Fruit fly (Drosophila melanogaster) whole organism, embryonic: Measurements from ENCODE around the gene MED28.

Experiments
- Abd-B ChIP-seq: fragments of 200-800 bp; sonication (Bioruptor generic); optimal IDR thresholded peaks from 2 replicates; lab custom pipeline; 2018; ENCODE audit warnings: missing biosample characterization, mild to moderate bottlenecking, missing genetic modification characterization, moderate library complexity
- Aef1 ChIP-seq: fragments of 200-800 bp; sonication (Bioruptor generic); IDR thresholded peaks from 3 replicates; pipeline ENCODE4 v1.3.6; 2022; ENCODE audit warnings: missing biosample characterization, missing genetic modification characterization
- Asciz ChIP-seq: fragments of 200-800 bp; sonication (Bioruptor generic); optimal IDR thresholded peaks from 2 replicates; lab custom pipeline; 2017; ENCODE audit warnings: missing biosample characterization, mild to moderate bottlenecking, missing genetic modification characterization, missing genetic modification reagents
- Bgb ChIP-seq: fragments of 200-800 bp; sonication (Bioruptor generic); IDR thresholded peaks from 2 replicates; pipeline ENCODE4 v1.3.6; 2022; ENCODE audit warnings: missing biosample characterization, missing genetic modification characterization; ENCODE audit not compliant: partially characterized antibody
- CG1024 ChIP-seq: fragments of 200-800 bp; sonication (Bioruptor generic); IDR thresholded peaks from 2 replicates; pipeline ENCODE4 v1.3.6; 2022; ENCODE audit warnings: missing biosample characterization, missing genetic modification characterization
- CG10366 ChIP-seq: fragments of 200-800 bp; sonication (Bioruptor generic); IDR thresholded peaks from 2 replicates; pipeline ENCODE4 v1.3.6; 2022; ENCODE audit warnings: missing biosample characterization, missing genetic modification characterization
- CG10462 ChIP-seq: fragments of 200-800 bp; sonication (Bioruptor generic); optimal IDR thresholded peaks from 2 replicates; lab custom pipeline; 2016; ENCODE audit warnings: missing biosample characterization, missing genetic modification characterization
- CG11695 ChIP-seq: fragments of 200-800 bp; sonication (Bioruptor generic); IDR thresholded peaks from 3 replicates; pipeline ENCODE4 v1.3.6; 2022; ENCODE audit warnings: missing biosample characterization, missing genetic modification characterization
- CG11723 ChIP-seq: fragments of 200-800 bp; sonication (Bioruptor generic); optimal IDR thresholded peaks from 2 replicates; lab custom pipeline; 2017; ENCODE audit warnings: missing biosample characterization, mild to moderate bottlenecking, missing genetic modification characterization
- CG16815 ChIP-seq: fragments of 200-800 bp; sonication (Bioruptor generic); optimal IDR thresholded peaks from 3 replicates; lab custom pipeline; 2017; ENCODE audit warnings: missing biosample characterization, mild to moderate bottlenecking, missing genetic modification characterization
- CG17328 ChIP-seq: fragments of 200-800 bp; sonication (Bioruptor generic); IDR thresholded peaks from 2 replicates; pipeline ENCODE4 v1.3.6; 2022; ENCODE audit warnings: missing biosample characterization, missing genetic modification characterization
- CG17802 ChIP-seq: fragments of 200-800 bp; sonication (Bioruptor generic); optimal IDR thresholded peaks from 2 replicates; lab custom pipeline; 2018; ENCODE audit warnings: missing biosample characterization, mild to moderate bottlenecking, missing genetic modification characterization, moderate library complexity
- CG18476 ChIP-seq: fragments of 200-800 bp; sonication (Bioruptor generic); optimal IDR thresholded peaks from 2 replicates; lab custom pipeline; 2016; ENCODE audit warnings: missing biosample characterization, mild to moderate bottlenecking, missing genetic modification characterization
- CG18599 ChIP-seq: fragments of 200-800 bp; sonication (Bioruptor generic); optimal IDR thresholded peaks from 3 replicates; lab custom pipeline; 2017; ENCODE audit warnings: missing biosample characterization, missing genetic modification characterization, mild to moderate bottlenecking, moderate library complexity, missing genetic modification reagents
- CG30020 ChIP-seq: fragments of 200-800 bp; optimal IDR thresholded peaks from 2 replicates; lab custom pipeline; 2019; ENCODE audit warnings: missing biosample characterization, mild to moderate bottlenecking, missing genetic modification characterization, moderate library complexity
- CG31224 ChIP-seq: fragments of 200-800 bp; sonication (Bioruptor generic); IDR thresholded peaks from 2 replicates; pipeline ENCODE4 v1.3.6; 2022; ENCODE audit warnings: missing biosample characterization, missing genetic modification characterization
- CG32772 ChIP-seq: fragments of 200-800 bp; sonication (Bioruptor generic); IDR thresholded peaks from 2 replicates; pipeline ENCODE4 v1.3.6; 2022; ENCODE audit warnings: missing biosample characterization, missing genetic modification characterization
- CG33213 ChIP-seq: fragments of 200-800 bp; sonication (Bioruptor generic); optimal IDR thresholded peaks from 3 replicates; lab custom pipeline; 2016; ENCODE audit warnings: missing biosample characterization, missing genetic modification characterization
- CG34224 ChIP-seq: fragments of 200-800 bp; sonication (Bioruptor generic); IDR thresholded peaks from 3 replicates; pipeline ENCODE4 v1.3.6; 2022; ENCODE audit warnings: missing biosample characterization, missing genetic modification characterization; ENCODE audit not compliant: partially characterized antibody
- CG4360 ChIP-seq: fragments of 200-800 bp; sonication (Bioruptor generic); IDR thresholded peaks from 2 replicates; pipeline ENCODE4 v1.3.6; 2022; ENCODE audit warnings: missing biosample characterization, missing genetic modification characterization
- CG4424 ChIP-seq: fragments of 200-800 bp; sonication (Bioruptor generic); optimal IDR thresholded peaks from 3 replicates; lab custom pipeline; 2016; ENCODE audit warnings: missing biosample characterization, missing genetic modification characterization
- CG5953 ChIP-seq: fragments of 200-800 bp; sonication (Bioruptor generic); IDR thresholded peaks from 2 replicates; pipeline ENCODE4 v1.3.6; 2022; ENCODE audit warnings: missing biosample characterization, missing genetic modification characterization
- CG6175 ChIP-seq: fragments of 200-800 bp; sonication (Bioruptor generic); IDR thresholded peaks from 3 replicates; pipeline ENCODE4 v1.3.6; 2022; ENCODE audit warnings: missing biosample characterization, missing genetic modification characterization
- CG7556 ChIP-seq: fragments of 200-800 bp; sonication (Bioruptor generic); optimal IDR thresholded peaks from 2 replicates; lab custom pipeline; 2017; ENCODE audit warnings: missing biosample characterization, mild to moderate bottlenecking, missing genetic modification characterization
- CG7786 ChIP-seq: fragments of 200-800 bp; sonication (Bioruptor generic); optimal IDR thresholded peaks from 2 replicates; lab custom pipeline; 2016; ENCODE audit warnings: missing biosample characterization, missing genetic modification characterization
- CG7963 ChIP-seq: fragments of 200-800 bp; sonication (Bioruptor generic); IDR thresholded peaks from 3 replicates; pipeline ENCODE4 v1.3.6; 2022; ENCODE audit warnings: missing biosample characterization, missing genetic modification characterization; ENCODE audit not compliant: partially characterized antibody
- CG8089 ChIP-seq: fragments of 200-800 bp; sonication (Bioruptor generic); optimal IDR thresholded peaks from 3 replicates; lab custom pipeline; 2016; ENCODE audit warnings: missing biosample characterization, missing genetic modification characterization
- CG8924 ChIP-seq: fragments of 200-800 bp; optimal IDR thresholded peaks from 3 replicates; lab custom pipeline; 2019; ENCODE audit warnings: missing biosample characterization, mild to moderate bottlenecking, missing genetic modification characterization, moderate library complexity
- E2f2 ChIP-seq: fragments of 200-800 bp; sonication (Bioruptor generic); IDR thresholded peaks from 2 replicates; pipeline ENCODE4 v1.3.6; 2022; ENCODE audit warnings: missing biosample characterization, missing genetic modification characterization
- Hand ChIP-seq: fragments of 200-800 bp; sonication (Bioruptor generic); optimal IDR thresholded peaks from 2 replicates; lab custom pipeline; 2017; ENCODE audit warnings: mild to moderate bottlenecking, missing biosample characterization, missing genetic modification reagents, missing genetic modification characterization
- HmgD ChIP-seq: fragments of 200-800 bp; sonication (Bioruptor generic); optimal IDR thresholded peaks from 3 replicates; lab custom pipeline; 2016; ENCODE audit warnings: missing biosample characterization, missing genetic modification characterization
- MTF-1 ChIP-seq: fragments of 200-800 bp; sonication (Bioruptor generic); optimal IDR thresholded peaks from 2 replicates; lab custom pipeline; 2018; ENCODE audit warnings: missing biosample characterization, mild to moderate bottlenecking, missing genetic modification characterization, borderline replicate concordance
- PHDP ChIP-seq: fragments of 200-800 bp; sonication (Bioruptor generic); optimal IDR thresholded peaks from 3 replicates; lab custom pipeline; 2018; ENCODE audit warnings: missing biosample characterization, mild to moderate bottlenecking, missing genetic modification characterization, moderate library complexity
- Ptx1 ChIP-seq: fragments of 200-800 bp; sonication (Bioruptor generic); IDR thresholded peaks from 2 replicates; pipeline ENCODE4 v1.3.6; 2022; ENCODE audit warnings: missing biosample characterization, missing genetic modification characterization
- Trl ChIP-seq, 3 experiments: fragments of >200 bp in 2 of 3; fragments of 200-800 bp in 1 of 3; sonication (Bioruptor generic) in 1 of 3; optimal IDR thresholded peaks; 2 replicates in 1 of 3; 3 replicates in 2 of 3; lab custom pipeline; 2016 to 2017; ENCODE audit warnings: missing biosample characterization in 1 of 3, missing genetic modification characterization in 1 of 3
- Xrp1 ChIP-seq: fragments of 200-800 bp; sonication (Bioruptor generic); IDR thresholded peaks from 2 replicates; pipeline ENCODE4 v1.3.6; 2022; ENCODE audit warnings: missing biosample characterization, missing genetic modification characterization
- ac ChIP-seq: fragments of 200-800 bp; sonication (Bioruptor generic); optimal IDR thresholded peaks from 3 replicates; lab custom pipeline; 2017; ENCODE audit warnings: missing biosample characterization, mild to moderate bottlenecking, missing genetic modification characterization
- bcd ChIP-seq: fragments of 200-800 bp; sonication (Bioruptor generic); optimal IDR thresholded peaks from 2 replicates; lab custom pipeline; 2017; ENCODE audit warnings: missing biosample characterization, mild to moderate bottlenecking, missing genetic modification characterization
- cwo ChIP-seq: fragments of 200-800 bp; sonication (Bioruptor generic); optimal IDR thresholded peaks from 3 replicates; lab custom pipeline; 2017; ENCODE audit warnings: missing biosample characterization, missing genetic modification characterization, mild to moderate bottlenecking, moderate library complexity, missing genetic modification reagents
- gem ChIP-seq: fragments of 200-800 bp; sonication (Bioruptor generic); optimal IDR thresholded peaks from 2 replicates; lab custom pipeline; 2019; ENCODE audit warnings: missing biosample characterization, mild to moderate bottlenecking, missing genetic modification characterization, moderate library complexity
- grau ChIP-seq: fragments of 200-800 bp; optimal IDR thresholded peaks from 3 replicates; lab custom pipeline; 2019; ENCODE audit warnings: missing biosample characterization, mild to moderate bottlenecking, missing genetic modification characterization, moderate library complexity
- gro ChIP-seq: fragments of 200-800 bp; sonication (Bioruptor generic); optimal IDR thresholded peaks from 2 replicates; lab custom pipeline; 2016; ENCODE audit warnings: missing biosample characterization, missing genetic modification characterization
- klu ChIP-seq: fragments of 200-800 bp; sonication (Bioruptor generic); IDR thresholded peaks from 2 replicates; pipeline ENCODE4 v1.3.6; 2022; ENCODE audit warnings: missing biosample characterization, missing genetic modification characterization
- knrl ChIP-seq: fragments of 200-800 bp; sonication (Bioruptor generic); IDR thresholded peaks from 3 replicates; pipeline ENCODE4 v1.3.6; 2022; ENCODE audit warnings: missing biosample characterization, missing genetic modification characterization; ENCODE audit not compliant: partially characterized antibody
- nerfin-2 ChIP-seq: fragments of 200-800 bp; sonication (Bioruptor generic); IDR thresholded peaks from 2 replicates; pipeline ENCODE4 v1.3.6; 2022; ENCODE audit warnings: missing biosample characterization, missing genetic modification characterization; ENCODE audit not compliant: partially characterized antibody
- oc ChIP-seq: fragments of 200-800 bp; sonication (Bioruptor generic); optimal IDR thresholded peaks from 2 replicates; lab custom pipeline; 2018; ENCODE audit warnings: missing biosample characterization, mild to moderate bottlenecking, missing genetic modification characterization, moderate library complexity
- pfk ChIP-seq: fragments of 200-800 bp; sonication (Bioruptor generic); optimal IDR thresholded peaks from 2 replicates; lab custom pipeline; 2018; ENCODE audit warnings: missing biosample characterization, mild to moderate bottlenecking, missing genetic modification characterization, moderate library complexity
- tgo ChIP-seq: fragments of 200-800 bp; sonication (Bioruptor generic); IDR thresholded peaks from 3 replicates; pipeline ENCODE4 v1.3.6; 2022; ENCODE audit warnings: missing biosample characterization, missing genetic modification characterization
- twi ChIP-seq: fragments of 200-800 bp; optimal IDR thresholded peaks from 2 replicates; lab custom pipeline; 2019; ENCODE audit warnings: missing biosample characterization, mild to moderate bottlenecking, missing genetic modification characterization, moderate library complexity
- zfh1 ChIP-seq: fragments of 200-800 bp; sonication (Bioruptor generic); IDR thresholded peaks from 3 replicates; pipeline ENCODE4 v1.3.6; 2022; ENCODE audit warnings: missing biosample characterization, missing genetic modification characterization

Gene MED28

DNA sequence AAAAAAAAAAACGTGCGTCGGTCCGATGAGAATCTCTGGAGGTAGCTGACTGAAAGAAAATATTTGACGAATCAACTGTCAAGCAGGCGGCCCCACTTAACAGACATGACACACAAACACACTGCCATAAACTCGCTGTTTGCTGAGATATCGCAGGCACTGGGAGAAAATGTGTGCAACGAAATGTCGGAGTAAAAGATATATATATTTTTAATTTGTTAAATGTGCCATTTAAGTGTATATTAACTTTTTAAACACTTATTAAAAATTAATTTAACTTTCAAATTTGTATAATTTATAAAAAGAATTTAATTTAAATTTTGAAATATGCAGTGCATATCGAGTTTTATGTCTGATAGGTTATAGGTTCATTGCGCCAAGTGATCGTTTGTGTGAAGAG lies 12.3 kb downstream of the MED28 start (continued):
- peak; percentile 65 for TF ChIP-seq tgo (GFP tag; lab: Robert Waterston, UW)
- peak; percentile 57; the same call in 1 of the 2 replicates for TF ChIP-seq Ptx1 (GFP tag; lab: Robert Waterston, UW)
- TF ChIP-seq gro, result no peak
- TF ChIP-seq CG11695 (GFP tag; lab: Robert Waterston, UW), result peak; percentile 78; the same call in 2 of the 3 replicates
- TF ChIP-seq CG10366 (GFP tag; lab: Robert Waterston, UW), result no peak
- peak; percentile 84 for TF ChIP-seq Xrp1 (GFP tag; lab: Robert Waterston, UW)
- peak; percentile 79 for TF ChIP-seq CG18599 (GFP tag; lab: Kevin White, UChicago)
- peak; percentile 44; the same call in 1 of the 3 replicates for TF ChIP-seq zfh1 (GFP tag; lab: Robert Waterston, UW)
- TF ChIP-seq CG7963 (GFP tag; lab: Robert Waterston, UW), result no peak
- peak; percentile 56; the same call in 1 of the 2 replicates for TF ChIP-seq CG17328 (GFP tag; lab: Robert Waterston, UW)
- no peak for TF ChIP-seq CG6175
- peak; percentile 67 for TF ChIP-seq Asciz (GFP tag; lab: Kevin White, UChicago)
- TF ChIP-seq bcd (GFP tag; lab: Kevin White, UChicago), result peak; percentile 60
- peak; percentile 68 for TF ChIP-seq CG8924 (tag; lab: Kevin White, UChicago)
- peak; percentile 52; the same call in 2 of the 3 replicates for TF ChIP-seq Aef1 (GFP tag; lab: Robert Waterston, UW)
- TF ChIP-seq ac (GFP tag; lab: Kevin White, UChicago), result no peak
- no peak for TF ChIP-seq Trl (optimal IDR thresholded peaks at IDR 0.05; lab: Kevin White, UChicago)
- TF ChIP-seq Trl (GFP tag; optimal IDR thresholded peaks at IDR 0.05; lab: Kevin White, UChicago), result no peak
- TF ChIP-seq CG10462 (GFP tag; lab: Kevin White, UChicago), result peak; percentile 19
- TF ChIP-seq cwo (GFP tag; lab: Kevin White, UChicago), result peak; percentile 42
- peak; percentile 61 for TF ChIP-seq CG7556 (GFP tag; lab: Kevin White, UChicago)
- peak; percentile 48; the same call in 1 of the 2 replicates for TF ChIP-seq CG32772
- peak; percentile 48 for TF ChIP-seq grau (tag; lab: Kevin White, UChicago)
- TF ChIP-seq E2f2 (GFP tag; lab: Robert Waterston, UW), result peak; percentile 30; the same call in 1 of the 2 replicates
- peak; percentile 61 for TF ChIP-seq PHDP (tag; lab: Kevin White, UChicago)
- TF ChIP-seq CG11723 (GFP tag; lab: Kevin White, UChicago), result peak; percentile 60
- peak; percentile 8 for TF ChIP-seq CG18476 (GFP tag; lab: Kevin White, UChicago)
- no peak for TF ChIP-seq twi (tag; lab: Kevin White, UChicago)
- TF ChIP-seq CG1024 (GFP tag; lab: Robert Waterston, UW), result 0 out of 2 replicates have a peak, but pooled peaks have one; percentile 24
- no peak for TF ChIP-seq CG7786 (GFP tag; lab: Kevin White, UChicago)
- TF ChIP-seq CG31224 (GFP tag; lab: Robert Waterston, UW), result 0 out of 2 replicates have a peak, but pooled peaks have one; percentile 7
- TF ChIP-seq MTF-1 (GFP tag; lab: Kevin White, UChicago), result peak; percentile 48
- peak; percentile 42 for TF ChIP-seq CG4424
- no peak for TF ChIP-seq CG8089 (GFP tag; lab: Kevin White, UChicago)
- peak; percentile 26 for TF ChIP-seq CG17802 (tag; lab: Kevin White, UChicago)

dm6 chr3R:25489685-25490084 lies 12.9 kb downstream of the MED28 start:
- peak; percentile 67 for TF ChIP-seq Bgb (GFP tag; lab: Robert Waterston, UW)
- peak; percentile 26 for TF ChIP-seq Abd-B
- no peak for TF ChIP-seq klu (GFP tag; lab: Robert Waterston, UW)
- no peak for TF ChIP-seq CG30020 (tag; lab: Kevin White, UChicago)
- no peak for TF ChIP-seq CG16815 (GFP tag; lab: Kevin White, UChicago)
- TF ChIP-seq nerfin-2, result peak; percentile 60; the same call in 1 of the 2 replicates
- TF ChIP-seq gem (tag; lab: Kevin White, UChicago), result no peak
- TF ChIP-seq CG4360 (GFP tag; lab: Robert Waterston, UW), result no peak
- no peak for TF ChIP-seq pfk (GFP tag; lab: Kevin White, UChicago)
- TF ChIP-seq knrl (GFP tag; lab: Robert Waterston, UW), result peak; percentile 73; the same call in 2 of the 3 replicates
- no peak for TF ChIP-seq CG33213 (GFP tag; lab: Kevin White, UChicago)
- no peak for TF ChIP-seq HmgD (GFP tag; lab: Kevin White, UChicago)
- no peak for TF ChIP-seq oc
- no peak for TF ChIP-seq CG5953 (GFP tag; lab: Robert Waterston, UW)
- TF ChIP-seq CG34224 (GFP tag; lab: Robert Waterston, UW), result peak; percentile 69
- no peak for TF ChIP-seq Hand (GFP tag; lab: Kevin White, UChicago)
